Fruit fly (Drosophila melanogaster): ENCODE measurements around the gene spn-A.
A peak's percentile ranks its signal among the peaks of the same experiment; 100 is the strongest.

spn-A gene

DNA sequence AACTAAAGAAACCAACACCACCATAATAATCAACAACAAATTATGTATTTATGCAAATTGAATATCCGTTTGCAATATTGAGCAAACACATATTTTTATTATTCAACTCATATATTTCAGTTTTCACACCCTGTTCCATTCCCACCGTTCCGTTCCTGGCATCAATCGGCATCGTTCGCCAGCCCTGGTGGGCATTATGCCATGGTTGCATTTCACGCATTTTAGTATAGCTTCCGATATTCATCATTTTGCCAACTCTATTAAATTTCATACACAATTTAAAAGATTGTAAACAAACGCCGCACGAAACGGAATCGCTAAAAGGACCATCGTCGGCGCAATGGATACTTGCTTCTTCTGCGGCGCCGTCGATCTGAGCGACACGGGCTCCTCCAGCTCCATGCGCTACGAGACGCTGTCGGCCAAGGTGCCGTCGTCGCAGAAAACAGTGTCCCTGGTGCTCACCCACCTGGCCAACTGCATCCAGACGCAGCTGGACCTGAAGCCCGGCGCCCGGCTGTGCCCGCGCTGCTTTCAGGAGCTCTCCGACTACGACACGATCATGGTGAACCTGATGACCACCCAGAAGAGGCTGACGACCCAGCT is 12.6 kb downstream of the spn-A start, which contains the start of gene Sry-delta (continued):
- TF ChIP-seq vnd (GFP tag; IDR thresholded peaks at IDR 0.05; ENCODE audit: partially characterized antibody): peak; percentile 46; the same call in 2 of the 3 replicates
- peak; percentile 66 for TF ChIP-seq CG9797 (GFP tag; optimal IDR thresholded peaks at IDR 0.05)
- TF ChIP-seq sug (tag; optimal IDR thresholded peaks at IDR 0.05): peak; percentile 86
- TF ChIP-seq Hey (tag; optimal IDR thresholded peaks at IDR 0.05): no peak
- TF ChIP-seq sc (optimal IDR thresholded peaks at IDR 0.05): no peak
- TF ChIP-seq sc (GFP tag; optimal IDR thresholded peaks at IDR 0.05): peak; percentile 19
- peak; percentile 63 for TF ChIP-seq Nf-YC (tag; optimal IDR thresholded peaks at IDR 0.05)
- TF ChIP-seq cg (GFP tag; optimal IDR thresholded peaks at IDR 0.05): no peak
- TF ChIP-seq zfh2 (GFP tag; optimal IDR thresholded peaks at IDR 0.05): peak; percentile 95
- peak; percentile 65 for TF ChIP-seq CG4820 (GFP tag; optimal IDR thresholded peaks at IDR 0.05)
- peak; percentile 42 for TF ChIP-seq Fer2 (tag; optimal IDR thresholded peaks at IDR 0.05)
- peak; percentile 60; the same call in 1 of the 3 replicates for TF ChIP-seq CG2199 (GFP tag; IDR thresholded peaks at IDR 0.05)
- TF ChIP-seq schlank (tag; optimal IDR thresholded peaks at IDR 0.05): peak; percentile 56
- TF ChIP-seq Dip2 (GFP tag; IDR thresholded peaks at IDR 0.05): no peak
- peak; percentile 82 for TF ChIP-seq dm (GFP tag; optimal IDR thresholded peaks at IDR 0.05)
- no peak for TF ChIP-seq ATbp (GFP tag; optimal IDR thresholded peaks at IDR 0.05)
- TF ChIP-seq Opbp (GFP tag; IDR thresholded peaks at IDR 0.05; ENCODE audit: partially characterized antibody): peak; percentile 87
- peak; percentile 40 for TF ChIP-seq CG13123 (GFP tag; optimal IDR thresholded peaks at IDR 0.05)
- 0 out of 4 replicates have a peak, but pooled peaks have one; percentile 22 for TF ChIP-seq chinmo (GFP tag; IDR thresholded peaks at IDR 0.05; ENCODE audit: partially characterized antibody)
- peak; percentile 59 for TF ChIP-seq CG10979 (tag; optimal IDR thresholded peaks at IDR 0.05)
- peak; percentile 85 for TF ChIP-seq phol (tag; optimal IDR thresholded peaks at IDR 0.05)
- peak; percentile 92 for TF ChIP-seq Rfx (GFP tag; IDR thresholded peaks at IDR 0.05)
- peak; percentile 5 for TF ChIP-seq twi (tag; optimal IDR thresholded peaks at IDR 0.05)
- TF ChIP-seq CG6654 (GFP tag; optimal IDR thresholded peaks at IDR 0.05): no peak
- TF ChIP-seq Bteb2 (GFP tag; optimal IDR thresholded peaks at IDR 0.05): peak; percentile 74
- no peak for TF ChIP-seq org-1 (GFP tag; optimal IDR thresholded peaks at IDR 0.05)
- peak; percentile 53 for TF ChIP-seq CG7556 (GFP tag; optimal IDR thresholded peaks at IDR 0.05)
- TF ChIP-seq cad (GFP tag; optimal IDR thresholded peaks at IDR 0.05): peak; percentile 54
- peak; percentile 97 for TF ChIP-seq CG30020 (tag; optimal IDR thresholded peaks at IDR 0.05)
- peak; percentile 44 for TF ChIP-seq salm (tag; optimal IDR thresholded peaks at IDR 0.05)
- TF ChIP-seq CG1792 (GFP tag; optimal IDR thresholded peaks at IDR 0.05): peak; percentile 79
- peak; percentile 68 for TF ChIP-seq lbe (GFP tag; optimal IDR thresholded peaks at IDR 0.05)
- no peak for TF ChIP-seq CG8478 (optimal IDR thresholded peaks at IDR 0.05)
- no peak for TF ChIP-seq Gsc (GFP tag; IDR thresholded peaks at IDR 0.05)
- TF ChIP-seq Stat92E (GFP tag; optimal IDR thresholded peaks at IDR 0.05): no peak
- peak in 1 of 3 experiments; percentile 34 for TF ChIP-seq lola (GFP tag; optimal IDR thresholded peaks at IDR 0.05)
- no peak for TF ChIP-seq jing (GFP tag; optimal IDR thresholded peaks at IDR 0.05)
- TF ChIP-seq BEAF-32 (GFP tag; optimal IDR thresholded peaks at IDR 0.05): peak; percentile 89
- peak; percentile 71 for TF ChIP-seq hbn (GFP tag; IDR thresholded peaks at IDR 0.05; ENCODE audit: partially characterized antibody)
- peak; percentile 75 for TF ChIP-seq trh (GFP tag; optimal IDR thresholded peaks at IDR 0.05)
- TF ChIP-seq ken (GFP tag; IDR thresholded peaks at IDR 0.05): peak; percentile 88
- peak; percentile 84 for TF ChIP-seq CG11247 (GFP tag; IDR thresholded peaks at IDR 0.05)
- TF ChIP-seq oc (tag; optimal IDR thresholded peaks at IDR 0.05): no peak
- TF ChIP-seq Hr3 (GFP tag; optimal IDR thresholded peaks at IDR 0.05): peak; percentile 68
- peak; percentile 56 for TF ChIP-seq CG8388 (GFP tag; optimal IDR thresholded peaks at IDR 0.05)
- peak; percentile 74 for TF ChIP-seq CG17186 (GFP tag; optimal IDR thresholded peaks at IDR 0.05)
- peak; percentile 80 for TF ChIP-seq Max (GFP tag; optimal IDR thresholded peaks at IDR 0.05)
- peak; percentile 86 for TF ChIP-seq ERR (GFP tag; optimal IDR thresholded peaks at IDR 0.05)
- peak; percentile 87 for TF ChIP-seq p53 (GFP tag; optimal IDR thresholded peaks at IDR 0.05)
- peak; percentile 40; the same call in 1 of the 2 replicates for TF ChIP-seq stc (GFP tag; IDR thresholded peaks at IDR 0.05)
